Worm (Caenorhabditis elegans) whole organism, dauer: Measurements from ENCODE around the gene C28H8.2.

Experiments
- unc-62 ChIP-seq: sonication (generic microtip); optimal IDR thresholded peaks from 2 replicates; lab custom pipeline; 2017; ENCODE audit warnings: missing biosample characterization, missing genetic modification reagents, missing genetic modification characterization

The C28H8.2 gene

ce11 chrIII:5884459-5884858 lies 35.7 kb upstream of the C28H8.2 start:
- TF ChIP-seq unc-62 (GFP tag; lab: Kevin White, UChicago): no peak

ce11 chrIII:5886893-5887292 lies 33.2 kb upstream of the C28H8.2 start, which contains the start of gene C28H8.7:
Gene C28H8.7 (minus strand): TSS chrIII:5886993.
- TF ChIP-seq unc-62 (GFP tag; lab: Kevin White, UChicago): no peak

DNA sequence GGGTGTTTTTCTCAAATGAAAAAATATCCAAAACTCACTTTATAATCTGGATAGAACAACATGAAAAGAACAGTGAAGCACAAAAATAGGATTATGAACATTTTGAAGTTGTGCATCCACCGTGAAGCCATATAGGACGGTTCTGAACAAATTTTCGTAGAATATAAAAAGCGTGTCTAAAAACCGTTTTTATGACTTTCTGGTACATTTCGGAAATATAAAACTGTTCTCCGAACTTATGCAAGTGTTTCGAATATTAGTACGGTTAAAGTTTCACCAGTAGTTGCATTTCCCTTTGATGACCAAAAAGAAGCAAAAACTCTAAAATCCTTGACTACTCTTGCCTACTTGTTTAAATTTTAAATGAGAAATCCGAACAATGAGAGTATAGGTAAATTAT lies 31.4 kb upstream of the C28H8.2 start, which contains the start of gene C28H8.8:
Gene C28H8.8, minus strand, starts transcription at position 101 of the 400 bp plus-strand sequence.
- TF ChIP-seq unc-62 (GFP tag; lab: Kevin White, UChicago): no peak

DNA sequence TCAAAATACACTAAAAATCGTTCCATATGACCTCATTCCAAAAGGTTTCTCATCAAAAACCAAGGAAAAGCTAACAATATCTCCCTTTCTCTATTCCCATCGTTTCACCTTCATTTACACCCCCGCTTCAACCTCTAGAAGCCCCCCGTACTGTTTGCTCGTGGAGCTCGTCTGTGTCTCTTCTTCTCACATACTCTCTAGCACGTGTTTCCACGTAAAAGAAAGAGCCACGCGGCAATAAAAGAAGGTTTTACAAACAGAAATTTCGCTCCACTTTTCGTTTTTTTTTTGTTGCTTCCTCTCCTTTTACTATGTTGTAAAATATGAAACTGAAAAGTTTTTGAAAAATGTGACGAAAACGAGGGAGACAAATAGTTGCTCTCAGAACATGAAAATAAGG lies 27.2 kb upstream of the C28H8.2 start:
- TF ChIP-seq unc-62 (GFP tag; lab: Kevin White, UChicago): no peak

- TF ChIP-seq unc-62 (GFP tag; lab: Kevin White, UChicago): no peak
Measured at ce11 chrIII:5895913-5896312, 24.2 kb upstream of the C28H8.2 start, which contains the start of gene pxl-1. Gene pxl-1 (minus strand): TSS chrIII:5896013.

- no peak for TF ChIP-seq unc-62 (GFP tag; lab: Kevin White, UChicago)
Measured at ce11 chrIII:5897468-5897867, 22.7 kb upstream of the C28H8.2 start.

DNA sequence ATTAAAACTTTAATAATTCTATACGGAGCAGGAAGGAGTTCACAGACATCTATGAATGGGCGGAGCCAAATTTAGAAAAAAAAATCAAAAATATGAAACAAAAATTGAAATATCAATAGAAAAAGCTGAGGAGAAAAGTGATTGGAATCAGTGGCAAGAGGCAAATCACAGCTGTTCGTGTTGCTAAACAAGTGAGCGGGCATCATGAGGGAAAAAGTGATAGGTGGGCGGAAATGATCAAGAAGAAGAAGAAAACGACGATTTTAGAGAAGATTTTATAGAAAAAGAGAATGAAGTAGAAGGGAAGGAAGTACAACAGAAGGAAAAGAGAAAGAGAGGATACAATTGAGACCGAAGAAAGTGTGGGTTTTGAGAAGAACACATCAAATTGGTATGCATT lies 21.5 kb upstream of the C28H8.2 start:
- TF ChIP-seq unc-62 (GFP tag; lab: Kevin White, UChicago): no peak

- no peak for TF ChIP-seq unc-62 (GFP tag; lab: Kevin White, UChicago)
Measured at ce11 chrIII:5900709-5901108, 19.4 kb upstream of the C28H8.2 start.

ce11 chrIII:5902558-5902957 lies 17.6 kb upstream of the C28H8.2 start:
- no peak for TF ChIP-seq unc-62 (GFP tag; lab: Kevin White, UChicago)

DNA sequence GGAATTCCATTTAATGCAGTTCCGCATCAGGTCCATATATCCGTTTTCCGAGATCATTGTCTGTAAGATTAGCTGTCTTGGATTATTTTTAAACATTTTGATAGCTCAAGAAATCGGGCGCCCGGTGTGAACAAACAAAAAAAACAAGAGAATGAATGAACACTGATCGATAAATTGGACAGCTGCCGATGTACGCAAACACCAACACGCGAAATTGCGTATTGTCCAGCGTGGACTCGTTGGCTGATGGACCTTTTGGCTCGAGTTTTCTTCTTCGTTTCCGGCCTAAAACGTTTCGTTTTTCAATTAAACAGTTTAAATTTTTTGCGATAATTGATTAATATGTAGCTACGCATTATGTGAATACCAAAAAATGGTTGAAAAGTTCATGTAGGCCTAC lies 14.1 kb upstream of the C28H8.2 start, which contains the start of gene dpff-1:
Gene dpff-1, minus strand, starts transcription at position 288 of the 400 bp plus-strand sequence.
- TF ChIP-seq unc-62 (GFP tag; lab: Kevin White, UChicago): no peak

- TF ChIP-seq unc-62 (GFP tag; lab: Kevin White, UChicago): no peak
Measured at ce11 chrIII:5906749-5907148, 13.4 kb upstream of the C28H8.2 start, which contains the start of gene erd-2.2. Gene erd-2.2 (plus strand): TSS chrIII:5907049.

DNA sequence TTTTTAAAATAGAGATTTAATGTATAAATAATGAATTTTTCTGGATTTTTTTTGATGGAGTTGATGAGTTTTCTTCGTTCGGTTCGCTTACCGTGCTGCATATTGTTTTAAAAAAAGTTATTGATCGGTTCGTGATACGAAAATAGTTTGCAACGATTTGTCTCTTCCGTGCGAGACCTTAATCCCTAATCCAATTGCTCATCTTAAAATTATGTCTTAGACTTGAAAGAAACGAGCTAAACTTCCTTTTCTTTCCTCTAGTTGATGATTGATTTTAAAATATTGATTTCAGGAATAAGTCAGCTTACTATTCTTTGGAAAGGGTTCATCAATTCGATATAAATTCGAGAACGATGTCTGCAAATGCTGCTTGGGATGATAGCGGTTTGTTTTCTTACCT lies 11.7 kb upstream of the C28H8.2 start, which contains the start of gene C28H8.3:
Gene C28H8.3, plus strand, starts transcription at position 293 of the 400 bp plus-strand sequence.
- TF ChIP-seq unc-62 (GFP tag; lab: Kevin White, UChicago): no peak

DNA sequence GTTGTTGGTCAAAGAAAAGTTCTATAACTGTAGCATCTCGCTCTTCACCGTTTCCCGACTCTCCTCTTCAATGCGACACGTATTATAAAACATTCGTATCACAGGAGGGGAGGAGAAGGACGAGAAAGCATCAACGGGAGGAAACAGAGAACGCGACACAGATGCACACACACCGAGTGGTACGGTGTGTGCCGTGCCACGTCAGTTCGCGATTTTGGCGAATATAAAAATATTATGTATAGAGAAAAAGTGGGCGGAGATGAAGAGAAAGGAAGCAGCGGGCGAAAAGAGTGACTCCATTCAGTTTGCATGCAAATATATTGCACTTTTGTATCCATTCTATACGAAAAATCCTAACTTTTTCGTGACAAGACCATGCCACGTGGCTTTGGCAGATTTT lies 5.4 kb upstream of the C28H8.2 start:
- no peak for TF ChIP-seq unc-62 (GFP tag; lab: Kevin White, UChicago)

- TF ChIP-seq unc-62 (GFP tag; lab: Kevin White, UChicago): no peak
Measured at ce11 chrIII:5915926-5916325, 4.2 kb upstream of the C28H8.2 start.

- TF ChIP-seq unc-62 (GFP tag; lab: Kevin White, UChicago): no peak
Measured at ce11 chrIII:5917365-5917958, 2.7 kb upstream of the C28H8.2 start.

DNA sequence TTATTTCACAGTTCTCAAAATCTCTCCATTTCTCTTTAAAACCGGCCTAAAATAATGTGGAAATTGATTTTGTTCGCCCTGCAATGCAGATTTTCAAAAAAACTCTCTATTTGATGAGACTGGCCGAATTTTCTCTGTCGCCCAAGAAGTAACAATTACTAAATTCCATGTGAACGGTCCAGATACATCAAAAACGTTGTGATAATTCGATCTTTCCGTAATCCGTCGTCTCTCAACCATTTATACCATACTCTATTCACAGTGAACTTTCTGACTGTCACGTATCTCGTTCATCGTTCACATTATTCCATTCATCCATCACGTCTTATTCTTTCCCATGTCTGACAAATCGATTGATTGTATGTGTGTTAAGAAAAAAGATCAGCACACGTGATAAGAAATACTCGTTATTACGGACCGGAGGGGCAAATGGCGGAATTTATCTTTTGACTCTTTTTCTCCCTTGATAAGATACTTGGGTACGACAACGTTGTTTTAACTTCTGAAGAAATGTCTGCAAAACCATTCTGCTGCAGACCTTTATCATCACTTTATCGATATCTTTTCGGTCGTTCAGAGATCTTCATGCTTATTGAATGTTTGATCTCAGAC lies 1.1 kb downstream of the C28H8.2 start:
- TF ChIP-seq unc-62 (GFP tag; lab: Kevin White, UChicago): no peak

DNA sequence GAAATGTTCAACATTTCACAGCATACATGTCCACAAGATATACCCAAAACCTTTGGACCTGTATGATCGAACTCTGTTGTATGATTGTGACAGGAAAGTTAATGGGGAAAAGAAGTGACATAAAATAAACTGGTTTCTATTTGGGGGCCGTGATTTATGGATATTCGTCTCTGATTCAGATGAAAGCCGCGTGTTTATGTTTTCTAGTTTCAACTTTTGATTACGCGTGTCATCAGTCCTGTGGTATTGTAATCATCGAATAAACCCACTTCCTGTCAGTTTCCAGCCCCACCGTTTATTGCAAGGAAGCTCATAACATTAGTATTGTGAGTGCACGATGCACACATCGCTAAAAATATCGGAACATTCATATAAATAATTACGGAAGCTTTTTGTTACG lies 2.1 kb downstream of the C28H8.2 start:
- TF ChIP-seq unc-62 (GFP tag; lab: Kevin White, UChicago): no peak
